Fruit fly (Drosophila melanogaster) Kc167 (cell line): Measurements from ENCODE around the gene ATPsyndelta.

Source experiments
- Myc ChIP-seq: fragments of >200 bp; optimal IDR thresholded peaks from 2 replicates; lab custom pipeline; 2017; ENCODE audit warnings: missing external identifiers
- Sin3A ChIP-seq: fragments of >200 bp; optimal IDR thresholded peaks from 2 replicates; lab custom pipeline; 2018; ENCODE audit warnings: missing external identifiers
- h ChIP-seq: fragments of >200 bp; optimal IDR thresholded peaks from 3 replicates; lab custom pipeline; 2018; ENCODE audit warnings: missing external identifiers
- insv ChIP-seq: fragments of >200 bp; optimal IDR thresholded peaks from 3 replicates; lab custom pipeline; 2018; ENCODE audit warnings: missing external identifiers
- psq ChIP-seq: fragments of >200 bp; optimal IDR thresholded peaks from 2 replicates; lab custom pipeline; 2017; ENCODE audit warnings: missing external identifiers
- ttk ChIP-seq: sonication (Bioruptor generic); optimal IDR thresholded peaks from 2 replicates; lab custom pipeline; 2017; ENCODE audit warnings: missing external identifiers

DNA sequence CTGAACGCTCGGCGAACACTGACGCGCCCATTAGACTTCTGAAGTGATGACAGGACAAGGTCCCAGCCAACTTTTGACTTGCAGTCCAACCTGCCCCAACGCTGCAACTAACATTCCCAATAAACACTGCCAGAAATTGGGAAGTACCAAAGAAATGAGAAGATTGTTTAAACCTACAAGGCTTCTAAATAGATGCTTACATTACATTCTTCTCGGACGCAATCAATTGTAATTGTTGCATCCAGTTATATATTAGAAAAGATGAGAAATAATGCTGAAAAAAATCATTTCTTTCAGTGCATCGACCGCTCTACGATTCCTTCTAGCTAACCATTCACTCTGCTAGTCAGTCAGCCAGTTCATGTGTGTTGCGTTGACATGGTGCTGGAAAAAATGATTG, 10.2 kb upstream of the ATPsyndelta start:
- TF ChIP-seq Myc (lab: Kevin White, UChicago) (no peak), ttk (lab: Kevin White, UChicago) (no peak), insv (no peak), Sin3A (lab: Kevin White, UChicago) (no peak), psq (no peak), h (no peak)
